Fruit fly (Drosophila melanogaster): ENCODE measurements around the gene CG15169.

Gene CG15169

DNA sequence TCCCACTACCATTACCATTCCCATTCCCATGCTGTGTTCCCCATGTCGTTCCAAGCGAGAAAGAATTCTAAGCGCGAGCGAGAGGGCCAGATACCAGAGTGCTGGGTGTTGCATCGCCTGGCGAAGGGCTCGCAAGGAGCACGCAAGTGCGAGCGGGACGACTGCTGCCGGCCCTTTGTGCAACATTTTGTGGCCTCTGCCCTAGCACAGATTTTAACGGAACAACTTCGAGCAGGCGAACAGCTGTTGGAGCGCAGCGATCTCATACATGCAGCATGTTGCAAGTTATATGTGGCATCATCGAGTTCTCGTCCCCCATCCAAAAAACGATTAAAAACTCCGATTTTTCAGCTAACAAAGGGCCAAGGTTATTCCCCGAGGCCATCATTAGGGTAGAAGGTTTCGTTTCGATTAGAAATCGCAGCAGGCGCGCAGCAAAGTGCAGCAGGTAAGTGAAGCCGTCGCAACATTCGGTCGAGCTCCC, 43.3 kb upstream of the CG15169 start (continued):
- no peak for TF ChIP-seq HHEX (GFP tag; optimal IDR thresholded peaks at IDR 0.05)
- TF ChIP-seq Deaf1 (tag; optimal IDR thresholded peaks at IDR 0.05): peak; percentile 33
- TF ChIP-seq YL-1 (GFP tag; optimal IDR thresholded peaks at IDR 0.05): no peak
- TF ChIP-seq CG17612 (GFP tag; IDR thresholded peaks at IDR 0.05): no peak
- TF ChIP-seq CG9876 (GFP tag; optimal IDR thresholded peaks at IDR 0.05): no peak
- peak; percentile 100 for TF ChIP-seq kni (GFP tag; optimal IDR thresholded peaks at IDR 0.05)
- no peak for TF ChIP-seq CG6254 (GFP tag; optimal IDR thresholded peaks at IDR 0.05)

DNA sequence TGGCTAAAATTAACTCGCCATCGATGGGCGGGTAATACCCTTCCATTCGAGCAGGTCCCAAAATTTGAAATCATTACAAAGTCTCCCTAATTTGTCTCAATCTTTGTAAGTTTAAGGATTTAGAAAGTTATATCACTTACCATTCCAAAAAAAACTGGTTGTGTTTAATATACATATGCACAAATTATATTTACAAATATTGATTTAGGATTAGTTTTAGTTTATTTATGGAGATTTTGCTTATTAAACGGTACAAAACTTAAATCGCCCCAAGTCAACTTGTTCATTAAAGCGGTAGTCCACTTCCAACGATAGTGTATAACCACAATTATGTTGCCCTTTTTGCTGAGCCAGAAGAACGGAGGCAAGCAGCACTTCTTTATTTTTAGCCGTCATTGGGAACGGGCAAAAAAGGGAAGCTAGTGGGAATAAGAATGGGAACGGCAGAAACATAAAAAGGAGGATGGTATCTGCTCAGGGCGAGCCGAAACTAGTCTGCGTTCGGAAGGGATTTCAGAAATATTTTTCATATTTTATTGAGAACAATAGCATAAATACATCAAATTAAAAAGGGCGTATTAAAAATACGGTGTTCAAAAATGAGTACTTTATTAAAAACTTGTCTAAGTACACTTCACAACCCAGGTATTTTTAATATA, 42.6 kb upstream of the CG15169 start:
- TF ChIP-seq Spps (tag; optimal IDR thresholded peaks at IDR 0.05): peak; percentile 71
- peak; percentile 63 for TF ChIP-seq Dek (tag; optimal IDR thresholded peaks at IDR 0.05)
- TF ChIP-seq unc-4 (GFP tag; IDR thresholded peaks at IDR 0.05; ENCODE audit: partially characterized antibody): no peak
- TF ChIP-seq CG1233 (GFP tag; optimal IDR thresholded peaks at IDR 0.05): peak; percentile 61
- peak; percentile 73 for TF ChIP-seq dmrt99B (tag; optimal IDR thresholded peaks at IDR 0.05)
- no peak for TF ChIP-seq CkIIα-i1 (GFP tag; IDR thresholded peaks at IDR 0.05)
- peak; percentile 18 for TF ChIP-seq CG18764 (GFP tag; optimal IDR thresholded peaks at IDR 0.05)
- TF ChIP-seq CG4820 (GFP tag; optimal IDR thresholded peaks at IDR 0.05): peak; percentile 48
- TF ChIP-seq ATbp (GFP tag; optimal IDR thresholded peaks at IDR 0.05): peak; percentile 86
- no peak for TF ChIP-seq CG34376 (GFP tag; optimal IDR thresholded peaks at IDR 0.05)
- TF ChIP-seq CG9727 (GFP tag; optimal IDR thresholded peaks at IDR 0.05): peak; percentile 58
- no peak for TF ChIP-seq Myb (GFP tag; optimal IDR thresholded peaks at IDR 0.05)
- no peak for TF ChIP-seq sr (GFP tag; IDR thresholded peaks at IDR 0.05)
- no peak for TF ChIP-seq CG3065 (GFP tag; optimal IDR thresholded peaks at IDR 0.05)
- peak; percentile 68 for TF ChIP-seq Hr3 (GFP tag; optimal IDR thresholded peaks at IDR 0.05)
- TF ChIP-seq NfI (GFP tag; optimal IDR thresholded peaks at IDR 0.05): peak; percentile 73
- no peak for TF ChIP-seq abd-A (tag; optimal IDR thresholded peaks at IDR 0.05)
- no peak for TF ChIP-seq caup (GFP tag; optimal IDR thresholded peaks at IDR 0.05; ENCODE audit: severe bottlenecking)
- no peak; the same call in none of the 2 replicates for TF ChIP-seq CG14667 (GFP tag; IDR thresholded peaks at IDR 0.05)
- no peak for TF ChIP-seq Dip2 (GFP tag; IDR thresholded peaks at IDR 0.05)
- no peak for TF ChIP-seq CG2889 (GFP tag; IDR thresholded peaks at IDR 0.05)
- no peak for TF ChIP-seq Bgb (GFP tag; IDR thresholded peaks at IDR 0.05; ENCODE audit: partially characterized antibody)
- TF ChIP-seq CG17359 (tag; optimal IDR thresholded peaks at IDR 0.05): peak; percentile 72
- no peak for TF ChIP-seq nerfin-2 (GFP tag; IDR thresholded peaks at IDR 0.05; ENCODE audit: partially characterized antibody)
- no peak for TF ChIP-seq BEAF-32 (GFP tag; optimal IDR thresholded peaks at IDR 0.05)
- TF ChIP-seq Jarid2 (GFP tag; optimal IDR thresholded peaks at IDR 0.05): no peak
- no peak for TF ChIP-seq CG16863 (GFP tag; optimal IDR thresholded peaks at IDR 0.05)
- peak; percentile 36 for TF ChIP-seq Usf (GFP tag; optimal IDR thresholded peaks at IDR 0.05)
- TF ChIP-seq CG8388 (GFP tag; optimal IDR thresholded peaks at IDR 0.05): peak; percentile 75
- no peak for TF ChIP-seq CG3838 (GFP tag; optimal IDR thresholded peaks at IDR 0.05)
- TF ChIP-seq E2f2 (GFP tag; IDR thresholded peaks at IDR 0.05): no peak
- TF ChIP-seq CG17802 (tag; optimal IDR thresholded peaks at IDR 0.05): peak; percentile 45
- peak; percentile 43 for TF ChIP-seq CG30020 (tag; optimal IDR thresholded peaks at IDR 0.05)
- no peak for TF ChIP-seq Rx (GFP tag; IDR thresholded peaks at IDR 0.05)
- TF ChIP-seq ro (GFP tag; IDR thresholded peaks at IDR 0.05): no peak
- TF ChIP-seq hkb (optimal IDR thresholded peaks at IDR 0.05): no peak
- TF ChIP-seq hkb (GFP tag; IDR thresholded peaks at IDR 0.05): peak; percentile 69
- TF ChIP-seq CG34224 (GFP tag; IDR thresholded peaks at IDR 0.05; ENCODE audit: partially characterized antibody): no peak
- peak; percentile 24 for TF ChIP-seq CG6813 (GFP tag; optimal IDR thresholded peaks at IDR 0.05)
- peak; percentile 54 for TF ChIP-seq org-1 (GFP tag; optimal IDR thresholded peaks at IDR 0.05)
- no peak for TF ChIP-seq otp (GFP tag; IDR thresholded peaks at IDR 0.05)

Measured in whole organism, embryonic.